Fruit fly (Drosophila melanogaster) whole organism, prepupa: Measurements from ENCODE around the gene CG15260.

Experiments
- Blimp-1 ChIP-seq: fragments of 200-800 bp; sonication (Bioruptor generic); optimal IDR thresholded peaks from 3 replicates; lab custom pipeline; 2017; ENCODE audit warnings: missing biosample characterization, missing genetic modification characterization, mild to moderate bottlenecking, moderate library complexity, missing genetic modification reagents
- CG10631 ChIP-seq: fragments of 200-800 bp; sonication (Bioruptor generic); optimal IDR thresholded peaks from 2 replicates; lab custom pipeline; 2016; ENCODE audit warnings: missing biosample characterization, missing genetic modification characterization
- CG10669 ChIP-seq: fragments of 200-800 bp; sonication (Bioruptor generic); optimal IDR thresholded peaks from 3 replicates; lab custom pipeline; 2018; ENCODE audit warnings: missing biosample characterization, mild to moderate bottlenecking, missing genetic modification characterization, moderate library complexity
- CG11294 ChIP-seq: fragments of 200-800 bp; sonication (Bioruptor generic); IDR thresholded peaks from 2 replicates; pipeline ENCODE4 v1.3.6; 2022; ENCODE audit warnings: missing biosample characterization, missing genetic modification characterization
- CG11902 ChIP-seq: fragments of 200-800 bp; sonication (Bioruptor generic); optimal IDR thresholded peaks from 3 replicates; lab custom pipeline; 2016; ENCODE audit warnings: missing biosample characterization, missing genetic modification characterization
- CG15336 ChIP-seq: fragments of 200-800 bp; sonication (Bioruptor generic); IDR thresholded peaks from 2 replicates; pipeline ENCODE4 v1.3.6; 2022; ENCODE audit warnings: missing biosample characterization, missing genetic modification characterization
- CG1621 ChIP-seq: fragments of 200-800 bp; sonication (Bioruptor generic); optimal IDR thresholded peaks from 3 replicates; lab custom pipeline; 2018; ENCODE audit warnings: missing biosample characterization, mild to moderate bottlenecking, missing genetic modification characterization
- CG16779 ChIP-seq: fragments of 200-800 bp; sonication (Bioruptor generic); optimal IDR thresholded peaks from 3 replicates; lab custom pipeline; 2017; ENCODE audit warnings: missing biosample characterization, mild to moderate bottlenecking, missing genetic modification characterization
- CG3032 ChIP-seq: fragments of 200-800 bp; optimal IDR thresholded peaks from 2 replicates; lab custom pipeline; 2019; ENCODE audit warnings: missing biosample characterization, mild to moderate bottlenecking, missing genetic modification characterization, moderate library complexity
- CG31627 ChIP-seq: fragments of 200-800 bp; sonication (Bioruptor generic); optimal IDR thresholded peaks from 3 replicates; lab custom pipeline; 2016; ENCODE audit warnings: missing biosample characterization, missing genetic modification characterization
- CG32006 ChIP-seq: fragments of 200-800 bp; sonication (Bioruptor generic); optimal IDR thresholded peaks from 3 replicates; lab custom pipeline; 2017; ENCODE audit warnings: missing biosample characterization, mild to moderate bottlenecking, missing genetic modification characterization
- CG4318 ChIP-seq: fragments of 200-800 bp; sonication (Bioruptor generic); optimal IDR thresholded peaks from 3 replicates; lab custom pipeline; 2017; ENCODE audit warnings: missing biosample characterization, mild to moderate bottlenecking, missing genetic modification characterization
- CG6163 ChIP-seq: fragments of 200-800 bp; sonication (Bioruptor generic); IDR thresholded peaks from 3 replicates; pipeline ENCODE4 v1.3.6; 2022; ENCODE audit warnings: missing biosample characterization, missing genetic modification characterization
- CG6792 ChIP-seq: fragments of 200-800 bp; sonication (Bioruptor generic); optimal IDR thresholded peaks from 3 replicates; lab custom pipeline; 2016; ENCODE audit warnings: missing biosample characterization, missing genetic modification characterization
- CG7368 ChIP-seq: fragments of 200-800 bp; sonication (Bioruptor generic); optimal IDR thresholded peaks from 3 replicates; lab custom pipeline; 2016; ENCODE audit warnings: missing biosample characterization, missing genetic modification characterization
- CG8119 ChIP-seq: fragments of 200-800 bp; sonication (Bioruptor generic); IDR thresholded peaks from 3 replicates; pipeline ENCODE4 v1.3.6; 2022; ENCODE audit warnings: missing biosample characterization, missing genetic modification characterization
- CG9139 ChIP-seq: fragments of 200-800 bp; sonication (Bioruptor generic); optimal IDR thresholded peaks from 3 replicates; lab custom pipeline; 2017; ENCODE audit warnings: missing biosample characterization, mild to moderate bottlenecking, missing genetic modification characterization
- Eip75B ChIP-seq: fragments of 200-800 bp; sonication (Bioruptor generic); optimal IDR thresholded peaks from 3 replicates; lab custom pipeline; 2016; ENCODE audit warnings: missing biosample characterization, missing genetic modification characterization
- Eip93F ChIP-seq: fragments of 200-800 bp; sonication (Bioruptor generic); optimal IDR thresholded peaks from 2 replicates; lab custom pipeline; 2016; ENCODE audit warnings: missing biosample characterization, mild to moderate bottlenecking, missing genetic modification characterization
- Ets21C ChIP-seq: fragments of 200-800 bp; sonication (Bioruptor generic); optimal IDR thresholded peaks from 3 replicates; lab custom pipeline; 2016; ENCODE audit warnings: missing biosample characterization, missing genetic modification characterization
- Ets96B ChIP-seq: fragments of 200-800 bp; optimal IDR thresholded peaks from 2 replicates; lab custom pipeline; 2019; ENCODE audit warnings: missing biosample characterization, mild to moderate bottlenecking, missing genetic modification characterization, moderate library complexity
- Gug ChIP-seq: fragments of 200-800 bp; sonication (Bioruptor generic); IDR thresholded peaks from 2 replicates; pipeline ENCODE4 v1.3.6; 2022; ENCODE audit warnings: missing biosample characterization, missing genetic modification characterization
- Hr38 ChIP-seq: sonication (Bioruptor generic); optimal IDR thresholded peaks from 2 replicates; lab custom pipeline; 2016; ENCODE audit warnings: missing biosample characterization, missing genetic modification characterization
- Hr39 ChIP-seq: fragments of 200-800 bp; sonication (Bioruptor generic); optimal IDR thresholded peaks from 2 replicates; lab custom pipeline; 2016; ENCODE audit warnings: missing biosample characterization, missing genetic modification characterization
- Hr4 ChIP-seq: fragments of 200-800 bp; sonication (Bioruptor generic); optimal IDR thresholded peaks from 3 replicates; lab custom pipeline; 2016; ENCODE audit warnings: missing biosample characterization, missing genetic modification characterization
- Lpt ChIP-seq: fragments of 200-800 bp; sonication (Bioruptor generic); optimal IDR thresholded peaks from 3 replicates; lab custom pipeline; 2016; ENCODE audit warnings: missing biosample characterization, missing genetic modification characterization
- Met ChIP-seq: fragments of 200-800 bp; sonication (Bioruptor generic); optimal IDR thresholded peaks from 3 replicates; lab custom pipeline; 2016; ENCODE audit warnings: missing biosample characterization, missing genetic modification characterization
- OdsH ChIP-seq: fragments of 200-800 bp; sonication (Bioruptor generic); optimal IDR thresholded peaks from 3 replicates; lab custom pipeline; 2016; ENCODE audit warnings: missing biosample characterization, missing genetic modification characterization
- Sox102F ChIP-seq: fragments of 200-800 bp; sonication (Bioruptor generic); optimal IDR thresholded peaks from 2 replicates; lab custom pipeline; 2016; ENCODE audit warnings: missing biosample characterization, mild to moderate bottlenecking, missing genetic modification characterization
- Sox15 ChIP-seq: fragments of 200-800 bp; sonication (Bioruptor generic); optimal IDR thresholded peaks from 3 replicates; lab custom pipeline; 2016; ENCODE audit warnings: missing biosample characterization, missing genetic modification characterization
- achi ChIP-seq: fragments of 200-800 bp; sonication (Bioruptor generic); optimal IDR thresholded peaks from 3 replicates; lab custom pipeline; 2016; ENCODE audit warnings: missing biosample characterization, missing genetic modification characterization
- acj6 ChIP-seq: fragments of 200-800 bp; sonication (Bioruptor generic); optimal IDR thresholded peaks from 3 replicates; lab custom pipeline; 2016; ENCODE audit warnings: missing biosample characterization, missing genetic modification characterization
- dsx ChIP-seq: fragments of 200-800 bp; optimal IDR thresholded peaks from 3 replicates; lab custom pipeline; 2019; ENCODE audit warnings: missing biosample characterization, mild to moderate bottlenecking, missing genetic modification characterization, moderate library complexity; ENCODE audit not compliant: poor library complexity, severe bottlenecking
- eg ChIP-seq: fragments of 200-800 bp; sonication (Bioruptor generic); IDR thresholded peaks from 3 replicates; pipeline ENCODE4 v1.3.6; 2022; ENCODE audit warnings: missing biosample characterization, missing genetic modification characterization
- esn ChIP-seq: fragments of 200-800 bp; sonication (Bioruptor generic); optimal IDR thresholded peaks from 2 replicates; lab custom pipeline; 2016; ENCODE audit warnings: missing biosample characterization, mild to moderate bottlenecking, missing genetic modification characterization, moderate library complexity
- lz ChIP-seq: fragments of 200-800 bp; sonication (Bioruptor generic); optimal IDR thresholded peaks from 3 replicates; lab custom pipeline; 2016; ENCODE audit warnings: missing biosample characterization, missing genetic modification characterization
- salr ChIP-seq, 2 experiments: fragments of 200-800 bp; sonication (Bioruptor generic); optimal IDR thresholded peaks; 3 replicates each; lab custom pipeline; 2016 to 2018; ENCODE audit warnings: missing biosample characterization in 2 of 2, missing genetic modification characterization in 2 of 2, mild to moderate bottlenecking in 1 of 2
- spab ChIP-seq: fragments of 200-800 bp; sonication (Bioruptor generic); optimal IDR thresholded peaks from 2 replicates; lab custom pipeline; 2017; ENCODE audit warnings: missing biosample characterization, mild to moderate bottlenecking, missing genetic modification characterization, missing genetic modification reagents
- ss ChIP-seq, 2 experiments: fragments of 200-800 bp; sonication (Bioruptor generic); optimal IDR thresholded peaks; 2 replicates in 1 of 2; 3 replicates in 1 of 2; lab custom pipeline; 2017 to 2018; ENCODE audit warnings: mild to moderate bottlenecking in 2 of 2, missing biosample characterization in 2 of 2, missing genetic modification characterization in 2 of 2, moderate library complexity in 1 of 2
- svp ChIP-seq: fragments of 200-800 bp; sonication (Bioruptor generic); peaks from one replicate; lab custom pipeline; 2016; ENCODE audit warnings: missing biosample characterization, missing genetic modification characterization
- topi ChIP-seq: fragments of 200-800 bp; sonication (Bioruptor generic); optimal IDR thresholded peaks from 3 replicates; lab custom pipeline; 2016; ENCODE audit warnings: missing biosample characterization, missing genetic modification characterization
- vri ChIP-seq: fragments of 200-800 bp; sonication (Bioruptor generic); optimal IDR thresholded peaks from 3 replicates; lab custom pipeline; 2016; ENCODE audit warnings: missing biosample characterization, mild to moderate bottlenecking, missing genetic modification characterization

The CG15260 gene

DNA sequence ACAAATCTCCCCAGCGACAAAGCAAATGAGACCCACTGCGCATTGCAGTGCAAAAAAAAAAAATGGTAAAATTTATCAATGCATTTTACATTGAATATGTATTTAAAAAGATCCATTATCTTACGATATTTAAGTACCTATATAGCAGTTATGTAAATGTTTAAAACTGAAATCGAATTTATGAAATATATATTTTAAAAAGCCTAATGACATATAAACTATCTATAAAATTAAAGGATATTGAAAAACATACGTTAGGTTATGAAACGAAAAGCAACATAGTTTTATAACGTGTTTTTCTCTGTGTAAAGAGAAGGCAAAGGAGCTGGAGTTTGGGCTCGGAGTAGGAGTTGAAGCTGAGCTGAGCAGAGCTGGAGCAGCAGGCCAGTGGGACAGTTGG is 12.3 kb upstream of the CG15260 start (continued):
- TF ChIP-seq eg (no peak), Eip93F (GFP tag; lab: Kevin White, UChicago) (no peak), CG3032 (tag; lab: Kevin White, UChicago) (peak; percentile 42), OdsH (GFP tag; lab: Kevin White, UChicago) (peak; percentile 59), CG31627 (GFP tag; lab: Kevin White, UChicago) (peak; percentile 54), svp (GFP tag; lab: Kevin White, UChicago) (peak; percentile 85), CG10669 (GFP tag; lab: Kevin White, UChicago) (peak; percentile 23), CG15336 (GFP tag; lab: Robert Waterston, UW) (peak; percentile 77), salr (GFP tag; optimal IDR thresholded peaks at IDR 0.05; lab: Kevin White, UChicago) (peak in 1 of 2 experiments; percentile 76), CG9139 (no peak), CG11902 (GFP tag; lab: Kevin White, UChicago) (no peak), CG1621 (tag; lab: Kevin White, UChicago) (no peak), Sox15 (GFP tag; lab: Kevin White, UChicago) (no peak), CG6792 (GFP tag; lab: Kevin White, UChicago) (peak; percentile 62)

DNA sequence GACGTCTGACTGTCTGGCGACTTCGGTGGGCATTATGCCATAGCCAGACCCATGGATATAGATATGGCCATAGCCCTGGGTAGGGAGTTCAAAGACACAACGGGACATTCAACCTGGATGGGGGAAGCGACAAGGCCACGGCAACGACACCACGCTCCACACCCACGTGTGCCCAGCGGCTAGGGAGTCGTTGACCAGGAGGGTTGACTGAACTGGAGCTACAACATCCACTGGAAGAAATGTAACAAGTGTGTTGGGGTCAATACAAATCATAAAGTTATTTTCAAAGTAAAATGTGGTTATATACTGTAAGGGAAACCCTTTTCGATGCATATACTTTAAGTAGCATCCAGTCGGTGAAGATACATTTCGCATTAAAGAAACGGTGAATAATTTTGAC is 9.8 kb upstream of the CG15260 start:
- TF ChIP-seq dsx (GFP tag; lab: Kevin White, UChicago) (no peak), svp (GFP tag; lab: Kevin White, UChicago) (peak; percentile 23)

DNA sequence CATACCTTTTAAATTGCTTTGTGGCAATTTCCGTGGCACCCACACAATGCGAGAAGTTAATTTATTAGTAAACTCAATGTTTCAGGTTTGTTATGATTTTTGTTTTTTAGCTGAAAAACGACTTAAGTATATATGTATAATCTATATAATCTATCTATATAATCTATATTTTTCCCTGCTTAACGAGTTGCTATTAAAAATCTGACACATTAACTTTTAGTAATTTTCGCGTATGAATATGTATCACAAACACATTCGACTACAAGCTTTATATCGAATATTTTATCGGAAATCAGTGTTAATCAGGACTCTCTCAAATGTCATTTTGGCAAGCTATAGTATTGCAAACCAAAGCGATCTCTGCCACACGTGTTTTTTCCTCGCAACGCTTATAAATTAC is 5.5 kb upstream of the CG15260 start, which contains the start of gene CG15262:
Gene CG15262, plus strand, starts transcription at position 301 of the 400 bp plus-strand sequence.
- TF ChIP-seq acj6 (GFP tag; lab: Kevin White, UChicago) = no peak
- no peak for TF ChIP-seq CG9139
- TF ChIP-seq Gug (GFP tag; lab: Robert Waterston, UW) = no peak
- TF ChIP-seq spab (GFP tag; lab: Kevin White, UChicago) = no peak
- no peak for TF ChIP-seq Hr39
- no peak for TF ChIP-seq eg
- TF ChIP-seq CG11294 (GFP tag; lab: Robert Waterston, UW) = no peak
- TF ChIP-seq Eip93F (GFP tag; lab: Kevin White, UChicago) = no peak
- no peak for TF ChIP-seq Hr38
- TF ChIP-seq CG16779 (tag; lab: Kevin White, UChicago) = no peak
- TF ChIP-seq Sox15 (GFP tag; lab: Kevin White, UChicago) = no peak
- no peak for TF ChIP-seq CG7368 (GFP tag; lab: Kevin White, UChicago)

DNA sequence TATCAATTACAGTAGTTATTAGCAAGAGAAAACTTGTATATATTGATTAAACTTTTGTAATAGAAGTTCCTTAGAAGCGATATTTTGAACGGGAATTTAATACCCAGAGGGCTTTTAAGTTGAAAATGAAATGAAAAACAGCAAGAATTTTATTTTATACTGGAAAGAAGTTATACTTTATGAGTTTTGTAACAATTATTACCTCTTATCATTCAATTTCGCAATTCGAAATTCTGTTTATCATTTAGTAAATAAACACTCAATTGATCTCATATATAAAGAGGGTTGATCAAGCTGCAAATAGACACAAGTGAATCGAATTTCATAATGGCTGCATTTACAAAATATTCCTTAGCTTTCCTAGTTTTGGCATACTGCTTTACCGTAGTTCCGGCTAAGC is 7.3 kb downstream of the CG15260 start, which contains the start of gene CG15263:
Gene CG15263, plus strand, starts transcription at position 301 of the 400 bp plus-strand sequence.
- no peak for TF ChIP-seq CG32006 (GFP tag; lab: Kevin White, UChicago)
- no peak for TF ChIP-seq CG4318 (GFP tag; lab: Kevin White, UChicago)
- TF ChIP-seq OdsH (GFP tag; lab: Kevin White, UChicago) = no peak
- TF ChIP-seq Sox102F (GFP tag; lab: Kevin White, UChicago) = no peak

DNA sequence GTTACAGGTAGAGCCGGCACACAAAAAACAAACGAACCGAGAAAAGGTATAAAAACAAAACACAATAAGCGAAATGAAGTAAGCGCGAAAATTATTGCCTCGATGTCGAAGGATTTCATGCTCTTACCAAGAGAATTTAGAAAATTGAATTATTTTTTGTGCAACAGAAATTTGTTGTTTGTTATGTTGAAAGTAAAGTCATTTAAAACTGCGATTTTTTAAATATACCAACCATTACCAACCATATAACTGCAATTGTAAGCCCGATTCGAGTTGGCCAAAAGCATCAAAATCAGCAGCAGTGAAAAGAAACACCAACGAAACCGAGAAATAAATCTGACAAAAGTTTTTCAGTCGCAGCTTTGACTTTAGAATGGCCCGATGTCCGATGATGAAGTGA is 11.1 kb downstream of the CG15260 start:
- no peak for TF ChIP-seq CG10631 (GFP tag; lab: Kevin White, UChicago)
- TF ChIP-seq Eip93F (GFP tag; lab: Kevin White, UChicago) = peak; percentile 25
- TF ChIP-seq Lpt (GFP tag; lab: Kevin White, UChicago) = no peak
- no peak for TF ChIP-seq Ets96B
- TF ChIP-seq acj6 (GFP tag; lab: Kevin White, UChicago) = peak; percentile 6
- TF ChIP-seq esn = peak; percentile 58
- TF ChIP-seq OdsH (GFP tag; lab: Kevin White, UChicago) = peak; percentile 32
- TF ChIP-seq Blimp-1 (GFP tag; lab: Kevin White, UChicago) = peak; percentile 22
- peak; percentile 47 for TF ChIP-seq topi (GFP tag; lab: Kevin White, UChicago)
- no peak for TF ChIP-seq Hr4
- TF ChIP-seq CG31627 (GFP tag; lab: Kevin White, UChicago) = peak; percentile 28
- TF ChIP-seq Eip75B (GFP tag; lab: Kevin White, UChicago) = peak; percentile 11
- no peak for TF ChIP-seq CG6163
- TF ChIP-seq vri = peak; percentile 28
- TF ChIP-seq CG3032 (tag; lab: Kevin White, UChicago) = no peak
- no peak for TF ChIP-seq CG8119
- TF ChIP-seq Ets21C (GFP tag; lab: Kevin White, UChicago) = peak; percentile 33
- no peak for TF ChIP-seq salr (GFP tag; optimal IDR thresholded peaks at IDR 0.05; lab: Kevin White, UChicago)
- TF ChIP-seq ss (GFP tag; optimal IDR thresholded peaks at IDR 0.05; lab: Kevin White, UChicago) = no peak
- TF ChIP-seq Hr38 = no peak
- peak; percentile 23 for TF ChIP-seq CG6792 (GFP tag; lab: Kevin White, UChicago)
- no peak for TF ChIP-seq Gug (GFP tag; lab: Robert Waterston, UW)
- no peak for TF ChIP-seq CG10669 (GFP tag; lab: Kevin White, UChicago)
- peak; percentile 59 for TF ChIP-seq Met (GFP tag; lab: Kevin White, UChicago)
- TF ChIP-seq Hr39 = peak; percentile 57
- peak; percentile 63 for TF ChIP-seq lz (GFP tag; lab: Kevin White, UChicago)
- no peak for TF ChIP-seq achi (GFP tag; lab: Kevin White, UChicago)
